Worm (Caenorhabditis elegans) whole organism, L3 larva: ENCODE data around the gene best-2.

Experiments
- ZK546.5 ChIP-seq: sonication (generic microtip); optimal IDR thresholded peaks from 2 replicates; lab custom pipeline; 2017; ENCODE audit warnings: missing biosample characterization, missing genetic modification characterization
- lin-39 ChIP-seq: fragments of 150-350 bp; optimal IDR thresholded peaks from 2 replicates; lab custom pipeline; 2018; ENCODE audit warnings: missing biosample characterization, missing genetic modification reagents, missing genetic modification characterization
- nhr-11 ChIP-seq: fragments of 150-350 bp; optimal IDR thresholded peaks from 2 replicates; lab custom pipeline; 2014; ENCODE audit warnings: missing biosample characterization, missing genetic modification characterization
- nhr-76 ChIP-seq: fragments of 150-350 bp; sonication (generic microtip); optimal IDR thresholded peaks from 5 replicates; lab custom pipeline; 2014; ENCODE audit warnings: missing biosample characterization, missing genetic modification characterization
- pqm-1 ChIP-seq: fragments of 150-350 bp; optimal IDR thresholded peaks from 2 replicates; lab custom pipeline; 2017; ENCODE audit warnings: missing biosample characterization, missing genetic modification characterization, inconsistent platforms
- snpc-4 ChIP-seq: fragments of 150-350 bp; optimal IDR thresholded peaks from 2 replicates; lab custom pipeline; 2014; ENCODE audit warnings: missing biosample characterization, missing genetic modification characterization
- tbx-2 ChIP-seq: sonication (generic microtip); optimal IDR thresholded peaks from 2 replicates; lab custom pipeline; 2016; ENCODE audit warnings: mild to moderate bottlenecking, missing genetic modification characterization, missing compliant biosample characterization
- zag-1 ChIP-seq: fragments of 150-350 bp; optimal IDR thresholded peaks from 2 replicates; lab custom pipeline; 2014; ENCODE audit warnings: missing biosample characterization, missing genetic modification characterization
- ztf-4 ChIP-seq: fragments of 150-350 bp; optimal IDR thresholded peaks from 2 replicates; lab custom pipeline; 2014; ENCODE audit warnings: missing biosample characterization, missing genetic modification characterization

DNA sequence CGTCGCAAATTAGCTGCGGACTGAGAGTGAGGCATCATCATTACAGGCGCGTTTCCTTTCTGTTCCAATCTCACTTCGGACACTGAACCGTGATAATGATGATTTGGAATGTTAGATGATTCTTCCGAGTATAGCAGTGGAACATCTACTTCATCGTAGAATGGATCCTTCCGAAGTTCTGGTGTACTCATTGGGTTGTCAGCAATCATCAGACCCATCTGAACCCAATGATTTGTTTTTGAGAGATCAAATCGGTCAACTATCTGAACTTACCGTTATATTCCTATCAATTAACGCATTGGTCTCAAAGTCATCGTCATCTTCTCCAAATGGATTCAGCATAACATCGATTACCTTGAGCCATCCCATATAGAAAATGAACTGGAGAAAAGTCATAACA, 4.5 kb downstream of the best-2 start:
- TF ChIP-seq snpc-4 (tag; lab: Kevin White, UChicago) (no peak), zag-1 (no peak), pqm-1 (tag; lab: Kevin White, UChicago) (no peak), nhr-76 (tag; lab: Kevin White, UChicago) (no peak), ztf-4 (tag; lab: Kevin White, UChicago) (no peak), nhr-11 (no peak), tbx-2 (no peak), lin-39 (tag; lab: Kevin White, UChicago) (no peak), ZK546.5 (no peak)
